Worm (Caenorhabditis elegans): Measurements from ENCODE around the gene srh-149.

DNA sequence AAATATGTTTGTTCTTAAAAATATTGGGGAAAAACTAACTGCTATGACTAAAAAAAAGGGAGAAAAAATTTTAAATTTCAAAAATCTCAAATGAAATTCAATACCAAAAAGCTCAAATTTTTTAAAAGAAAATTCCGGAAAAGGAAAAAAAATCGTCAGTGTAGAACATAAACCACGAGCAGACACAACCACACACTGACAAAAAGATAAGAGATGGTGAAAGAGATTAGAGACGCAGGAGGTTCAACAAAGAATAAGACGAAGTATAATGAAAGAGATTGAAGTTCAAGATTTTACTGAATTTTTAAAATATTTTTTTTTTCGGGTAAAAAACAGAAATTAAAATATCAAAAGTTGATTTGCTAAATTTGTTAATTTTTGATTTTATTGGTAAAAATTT lies 39.0 kb upstream of the srh-149 start:
- TF ChIP-seq him-1 (tag; optimal IDR thresholded peaks at IDR 0.05) (no peak), dao-5 (tag; optimal IDR thresholded peaks at IDR 0.05) (no peak), W03F9.2 (tag; optimal IDR thresholded peaks at IDR 0.05) (no peak)
